Fruit fly (Drosophila melanogaster): Measurements from ENCODE around the gene CG32302.

dm6 chr3L:2253962-2254662 is 14.5 kb upstream of the CG32302 start:
- TF ChIP-seq Ets98B (GFP tag; IDR thresholded peaks at IDR 0.05) (no peak), Pif1B (GFP tag; optimal IDR thresholded peaks at IDR 0.05) (no peak)

Measured in whole organism, pupa.